Fruit fly (Drosophila melanogaster) whole organism, adult: ENCODE measurements around the gene CG32161.

Experiments used
- CG14711 ChIP-seq: fragments of 200-800 bp; sonication (Bioruptor generic); optimal IDR thresholded peaks from 2 replicates; lab custom pipeline; 2018; ENCODE audit warnings: missing biosample characterization, mild to moderate bottlenecking, missing genetic modification characterization, moderate library complexity
- CG7101 ChIP-seq: fragments of 200-800 bp; sonication (Bioruptor generic); optimal IDR thresholded peaks from 2 replicates; lab custom pipeline; 2018; ENCODE audit warnings: missing biosample characterization, mild to moderate bottlenecking, missing genetic modification characterization, moderate library complexity
- bab1 ChIP-seq: fragments of 200-800 bp; sonication (Bioruptor generic); optimal IDR thresholded peaks from 3 replicates; lab custom pipeline; 2019; ENCODE audit warnings: missing biosample characterization, mild to moderate bottlenecking, missing genetic modification characterization, moderate library complexity
- cnc ChIP-seq, 2 experiments: fragments of >200 bp; optimal IDR thresholded peaks; 2 replicates each; lab custom pipeline; 2017
- kay ChIP-seq: fragments of 200-800 bp; sonication (Bioruptor generic); peaks from one replicate; lab custom pipeline; 2016; ENCODE audit warnings: missing biosample characterization, missing genetic modification characterization, borderline replicate concordance
- pad ChIP-seq: fragments of 200-800 bp; sonication (Bioruptor generic); optimal IDR thresholded peaks from 3 replicates; lab custom pipeline; 2017; ENCODE audit warnings: missing biosample characterization, missing genetic modification characterization, mild to moderate bottlenecking, moderate library complexity, missing genetic modification reagents
- tj ChIP-seq: fragments of 200-800 bp; sonication (Bioruptor generic); optimal IDR thresholded peaks from 3 replicates; lab custom pipeline; 2017; ENCODE audit warnings: missing biosample characterization, mild to moderate bottlenecking, missing genetic modification characterization, moderate library complexity
- toe ChIP-seq: fragments of 200-800 bp; sonication (Bioruptor generic); optimal IDR thresholded peaks from 2 replicates; lab custom pipeline; 2016; ENCODE audit warnings: missing biosample characterization, missing genetic modification characterization

Gene CG32161

dm6 chr3L:16893647-16894046, 47.6 kb downstream of the CG32161 start:
- TF ChIP-seq tj (GFP tag; lab: Kevin White, UChicago) (no peak), kay (GFP tag; lab: Kevin White, UChicago) (no peak), pad (GFP tag; lab: Kevin White, UChicago) (no peak), cnc (optimal IDR thresholded peaks at IDR 0.05; lab: Kevin White, UChicago) (no peak)

- TF ChIP-seq toe (no peak), bab1 (GFP tag; lab: Kevin White, UChicago) (no peak), CG14711 (tag; lab: Kevin White, UChicago) (no peak), CG7101 (tag; lab: Kevin White, UChicago) (no peak)
Measured at dm6 chr3L:16896408-16896807, 50.4 kb downstream of the CG32161 start.
